Fruit fly (Drosophila melanogaster): Measurements from ENCODE around the gene Elys.

Gene Elys

DNA sequence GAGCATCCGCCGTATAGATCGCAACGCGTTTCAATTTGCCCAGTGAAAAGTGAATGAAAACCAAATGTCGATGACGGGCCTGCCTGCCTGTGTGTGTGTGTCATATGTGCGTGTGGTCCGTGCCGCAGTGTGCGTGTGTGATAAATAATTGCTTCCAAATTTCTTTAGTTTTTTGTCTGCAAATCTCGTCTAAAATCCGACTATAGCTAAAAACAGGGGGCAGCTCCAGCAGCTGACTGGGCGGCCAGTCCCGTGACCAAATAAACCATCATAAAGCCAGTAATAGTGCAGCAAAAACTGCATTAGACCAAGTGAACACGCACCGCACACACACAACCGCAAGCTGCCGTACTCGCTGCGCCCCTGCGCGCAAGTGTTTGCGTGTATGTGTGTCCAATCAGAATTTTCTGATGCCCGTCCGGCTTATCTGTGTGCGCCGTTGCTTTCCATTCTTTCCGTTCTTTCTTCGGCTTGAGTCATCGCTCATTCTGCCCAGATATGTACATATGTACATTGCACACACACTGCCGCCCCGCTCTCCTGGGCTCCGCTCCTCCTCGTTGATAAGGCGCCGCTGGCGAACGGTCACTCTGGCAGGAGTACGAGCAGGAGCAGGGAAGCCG is 45.3 kb downstream of the Elys start (continued):
- no peak for TF ChIP-seq Sox100B (GFP tag; optimal IDR thresholded peaks at IDR 0.05)
- no peak for TF ChIP-seq Awh (GFP tag; IDR thresholded peaks at IDR 0.05)
- TF ChIP-seq scrt (GFP tag; optimal IDR thresholded peaks at IDR 0.05): no peak
- TF ChIP-seq Trl (optimal IDR thresholded peaks at IDR 0.05): peak in 1 of 2 experiments; percentile 10
- no peak for TF ChIP-seq Trl (GFP tag; optimal IDR thresholded peaks at IDR 0.05)
- peak; percentile 83 for TF ChIP-seq Nf-YB (GFP tag; optimal IDR thresholded peaks at IDR 0.05)
- TF ChIP-seq inv (GFP tag; IDR thresholded peaks at IDR 0.05; ENCODE audit: partially characterized antibody): no peak
- no peak for TF ChIP-seq fd102C (GFP tag; optimal IDR thresholded peaks at IDR 0.05)
- no peak for TF ChIP-seq prd (optimal IDR thresholded peaks at IDR 0.05)
- no peak for TF ChIP-seq prd (GFP tag; IDR thresholded peaks at IDR 0.05)
- no peak for TF ChIP-seq Vsx1 (GFP tag; optimal IDR thresholded peaks at IDR 0.05)
- no peak for TF ChIP-seq CG11398 (GFP tag; optimal IDR thresholded peaks at IDR 0.05)
- TF ChIP-seq Sox102F (GFP tag; optimal IDR thresholded peaks at IDR 0.05): no peak
- TF ChIP-seq CG11456 (GFP tag; IDR thresholded peaks at IDR 0.05): 0 out of 3 replicates have a peak, but pooled peaks have one; percentile 22
- no peak for TF ChIP-seq CG12942 (GFP tag; optimal IDR thresholded peaks at IDR 0.05)
- TF ChIP-seq Myb (GFP tag; optimal IDR thresholded peaks at IDR 0.05): no peak
- TF ChIP-seq tap (tag; optimal IDR thresholded peaks at IDR 0.05): no peak
- peak; percentile 26; the same call in 1 of the 2 replicates for TF ChIP-seq HLH3B (GFP tag; IDR thresholded peaks at IDR 0.05)
- peak; percentile 44 for TF ChIP-seq CG15696 (tag; optimal IDR thresholded peaks at IDR 0.05)
- TF ChIP-seq CG14667 (GFP tag; IDR thresholded peaks at IDR 0.05): no peak
- peak; percentile 92 for TF ChIP-seq CG8478 (optimal IDR thresholded peaks at IDR 0.05)
- no peak for TF ChIP-seq CG32772 (GFP tag; IDR thresholded peaks at IDR 0.05)
- TF ChIP-seq insv (GFP tag; optimal IDR thresholded peaks at IDR 0.05): peak; percentile 65 to 93
- no peak for TF ChIP-seq CG3726 (GFP tag; IDR thresholded peaks at IDR 0.05)
- 0 out of 2 replicates have a peak, but pooled peaks have one; percentile 22 for TF ChIP-seq GATAe (GFP tag; conservative IDR thresholded peaks at IDR 0.05)
- TF ChIP-seq gce (GFP tag; IDR thresholded peaks at IDR 0.05): no peak
- TF ChIP-seq chinmo (GFP tag; IDR thresholded peaks at IDR 0.05; ENCODE audit: partially characterized antibody): 0 out of 4 replicates have a peak, but pooled peaks have one; percentile 61
- TF ChIP-seq Ravus (GFP tag; IDR thresholded peaks at IDR 0.05): no peak
- peak; percentile 18 for TF ChIP-seq dmrt11E (tag; optimal IDR thresholded peaks at IDR 0.05)
- no peak for TF ChIP-seq CG9797 (GFP tag; optimal IDR thresholded peaks at IDR 0.05)
- TF ChIP-seq CG2875 (GFP tag; optimal IDR thresholded peaks at IDR 0.05): peak; percentile 18
- TF ChIP-seq H2.0 (GFP tag; IDR thresholded peaks at IDR 0.05): no peak
- no peak for TF ChIP-seq CG5180 (GFP tag; optimal IDR thresholded peaks at IDR 0.05)
- peak; percentile 21; the same call in 1 of the 2 replicates for TF ChIP-seq ara (GFP tag; IDR thresholded peaks at IDR 0.05)
- no peak for TF ChIP-seq Sin3A (optimal IDR thresholded peaks at IDR 0.05)
- no peak for TF ChIP-seq ap (GFP tag; IDR thresholded peaks at IDR 0.05)
- TF ChIP-seq Mes4 (GFP tag; optimal IDR thresholded peaks at IDR 0.05): no peak
- no peak for TF ChIP-seq Kr (GFP tag; optimal IDR thresholded peaks at IDR 0.05)
- TF ChIP-seq YL-1 (GFP tag; optimal IDR thresholded peaks at IDR 0.05): peak; percentile 37
- no peak for TF ChIP-seq CG2202 (tag; optimal IDR thresholded peaks at IDR 0.05)
- no peak for TF ChIP-seq CG15073 (GFP tag; optimal IDR thresholded peaks at IDR 0.05)
- no peak for TF ChIP-seq Lim3 (GFP tag; IDR thresholded peaks at IDR 0.05)
- no peak for TF ChIP-seq ttk (GFP tag; IDR thresholded peaks at IDR 0.05)
- no peak for TF ChIP-seq zen (tag; optimal IDR thresholded peaks at IDR 0.05)
- no peak for TF ChIP-seq CG10959 (GFP tag; IDR thresholded peaks at IDR 0.05)
- TF ChIP-seq Sry-β (GFP tag; optimal IDR thresholded peaks at IDR 0.05): no peak
- 0 out of 2 replicates have a peak, but pooled peaks have one; percentile 27 for TF ChIP-seq ranshi (GFP tag; IDR thresholded peaks at IDR 0.05)
- no peak for TF ChIP-seq CG14710 (tag; optimal IDR thresholded peaks at IDR 0.05)
- no peak for TF ChIP-seq pnt (GFP tag; optimal IDR thresholded peaks at IDR 0.05)
- no peak for TF ChIP-seq Fer3 (tag; optimal IDR thresholded peaks at IDR 0.05)
- TF ChIP-seq Hey (tag; optimal IDR thresholded peaks at IDR 0.05): no peak
- TF ChIP-seq CG3407 (GFP tag; optimal IDR thresholded peaks at IDR 0.05): no peak

Measured in whole organism, embryonic.